Fruit fly (Drosophila melanogaster) whole organism, wandering third instar larva: ENCODE results near the gene CG43703.
A peak's percentile ranks its signal among the peaks of the same experiment; 100 is the strongest.

Experiments
- Hnf4 ChIP-seq: fragments of 200-800 bp; sonication (Bioruptor generic); optimal IDR thresholded peaks from 2 replicates; lab custom pipeline; 2016; ENCODE audit warnings: missing biosample characterization, mild to moderate bottlenecking, missing genetic modification characterization
- fru ChIP-seq: fragments of 200-800 bp; sonication (Bioruptor generic); optimal IDR thresholded peaks from 3 replicates; lab custom pipeline; 2016; ENCODE audit warnings: missing biosample characterization, mild to moderate bottlenecking, missing genetic modification characterization
- sage ChIP-seq: fragments of 200-800 bp; sonication (Bioruptor generic); optimal IDR thresholded peaks from 2 replicates; lab custom pipeline; 2016; ENCODE audit warnings: missing biosample characterization, mild to moderate bottlenecking, missing genetic modification characterization

dm6 chr2L:3719414-3719959 is 45.8 kb upstream of the CG43703 start:
- TF ChIP-seq fru (GFP tag; lab: Kevin White, UChicago) (peak; percentile 15), sage (GFP tag; lab: Kevin White, UChicago) (no peak), Hnf4 (GFP tag; lab: Kevin White, UChicago) (no peak)
